Fruit fly (Drosophila melanogaster) whole organism, embryonic: ENCODE measurements around the gene Sc2.

Experiments
- CG10147 ChIP-seq: fragments of 200-800 bp; sonication (Bioruptor generic); optimal IDR thresholded peaks from 2 replicates; lab custom pipeline; 2019; ENCODE audit warnings: missing biosample characterization, mild to moderate bottlenecking, missing genetic modification characterization, moderate library complexity
- CG10431 ChIP-seq: fragments of 200-800 bp; sonication (Bioruptor generic); optimal IDR thresholded peaks from 3 replicates; lab custom pipeline; 2018; ENCODE audit warnings: missing biosample characterization, mild to moderate bottlenecking, missing genetic modification characterization
- CG12155 ChIP-seq: fragments of 200-800 bp; sonication (Bioruptor generic); optimal IDR thresholded peaks from 3 replicates; lab custom pipeline; 2016; ENCODE audit warnings: missing biosample characterization, missing genetic modification characterization
- CG12299 ChIP-seq: fragments of 200-800 bp; sonication (Bioruptor generic); optimal IDR thresholded peaks from 2 replicates; lab custom pipeline; 2018; ENCODE audit warnings: missing biosample characterization, mild to moderate bottlenecking, missing genetic modification characterization
- CG12744 ChIP-seq: fragments of 200-800 bp; sonication (Bioruptor generic); optimal IDR thresholded peaks from 2 replicates; lab custom pipeline; 2016; ENCODE audit warnings: missing biosample characterization, missing genetic modification characterization
- CG13123 ChIP-seq: fragments of 200-800 bp; sonication (Bioruptor generic); optimal IDR thresholded peaks from 2 replicates; lab custom pipeline; 2016; ENCODE audit warnings: missing biosample characterization, missing genetic modification characterization
- CG14014 ChIP-seq: fragments of 200-800 bp; sonication (Bioruptor generic); IDR thresholded peaks from 2 replicates; pipeline ENCODE4 v1.3.6; 2022; ENCODE audit warnings: missing biosample characterization, missing genetic modification characterization
- CG1603 ChIP-seq: fragments of 200-800 bp; sonication (Bioruptor generic); optimal IDR thresholded peaks from 2 replicates; lab custom pipeline; 2019; ENCODE audit warnings: missing biosample characterization, mild to moderate bottlenecking, missing genetic modification characterization, moderate library complexity
- CG17361 ChIP-seq: fragments of 200-800 bp; sonication (Bioruptor generic); IDR thresholded peaks from 3 replicates; pipeline ENCODE4 v1.3.6; 2022; ENCODE audit warnings: missing biosample characterization, missing genetic modification characterization
- CG18262 ChIP-seq: fragments of 200-800 bp; optimal IDR thresholded peaks from 3 replicates; lab custom pipeline; 2019; ENCODE audit warnings: missing biosample characterization, mild to moderate bottlenecking, missing genetic modification characterization, moderate library complexity
- CG18619 ChIP-seq: fragments of 200-800 bp; sonication (Bioruptor generic); optimal IDR thresholded peaks from 3 replicates; lab custom pipeline; 2017; ENCODE audit warnings: missing biosample characterization, mild to moderate bottlenecking, missing genetic modification characterization
- CG2712 ChIP-seq: fragments of 200-800 bp; optimal IDR thresholded peaks from 3 replicates; lab custom pipeline; 2019; ENCODE audit warnings: missing biosample characterization, mild to moderate bottlenecking, missing genetic modification characterization, moderate library complexity
- CG30020 ChIP-seq: fragments of 200-800 bp; optimal IDR thresholded peaks from 2 replicates; lab custom pipeline; 2019; ENCODE audit warnings: missing biosample characterization, mild to moderate bottlenecking, missing genetic modification characterization, moderate library complexity
- CG3065 ChIP-seq: fragments of 200-800 bp; sonication (Bioruptor generic); optimal IDR thresholded peaks from 2 replicates; lab custom pipeline; 2016; ENCODE audit warnings: missing biosample characterization, missing genetic modification characterization
- CG3163 ChIP-seq: fragments of 200-800 bp; sonication (Bioruptor generic); optimal IDR thresholded peaks from 3 replicates; lab custom pipeline; 2016; ENCODE audit warnings: missing biosample characterization, missing genetic modification characterization
- CG32767 ChIP-seq: fragments of 200-800 bp; sonication (Bioruptor generic); IDR thresholded peaks from 2 replicates; pipeline ENCODE4 v1.3.6; 2022; ENCODE audit warnings: missing biosample characterization, missing genetic modification characterization
- CG3281 ChIP-seq: fragments of 200-800 bp; sonication (Bioruptor generic); optimal IDR thresholded peaks from 3 replicates; lab custom pipeline; 2017; ENCODE audit warnings: missing biosample characterization, mild to moderate bottlenecking, missing genetic modification characterization
- CG3407 ChIP-seq: fragments of 200-800 bp; sonication (Bioruptor generic); optimal IDR thresholded peaks from 2 replicates; lab custom pipeline; 2018; ENCODE audit warnings: missing biosample characterization, mild to moderate bottlenecking, missing genetic modification characterization
- CG3847 ChIP-seq: fragments of 200-800 bp; sonication (Bioruptor generic); IDR thresholded peaks from 2 replicates; pipeline ENCODE4 v1.3.6; 2022; ENCODE audit warnings: missing biosample characterization, missing genetic modification characterization
- CG4360 ChIP-seq: fragments of 200-800 bp; sonication (Bioruptor generic); IDR thresholded peaks from 2 replicates; pipeline ENCODE4 v1.3.6; 2022; ENCODE audit warnings: missing biosample characterization, missing genetic modification characterization
- CG4404 ChIP-seq: fragments of 200-800 bp; sonication (Bioruptor generic); IDR thresholded peaks from 2 replicates; pipeline ENCODE4 v1.3.6; 2022; ENCODE audit warnings: missing biosample characterization, missing genetic modification characterization
- CG6689 ChIP-seq: fragments of 200-800 bp; sonication (Bioruptor generic); IDR thresholded peaks from 2 replicates; pipeline ENCODE4 v1.3.6; 2022; ENCODE audit warnings: missing biosample characterization, missing genetic modification characterization
- CG6791 ChIP-seq: fragments of 200-800 bp; sonication (Bioruptor generic); IDR thresholded peaks from 3 replicates; pipeline ENCODE4 v1.3.6; 2022; ENCODE audit warnings: missing biosample characterization, missing genetic modification characterization; ENCODE audit not compliant: partially characterized antibody
- CG7271 ChIP-seq: fragments of 200-800 bp; sonication (Bioruptor generic); optimal IDR thresholded peaks from 2 replicates; lab custom pipeline; 2018; ENCODE audit warnings: missing biosample characterization, mild to moderate bottlenecking, missing genetic modification characterization, moderate library complexity
- CG8359 ChIP-seq: fragments of 200-800 bp; sonication (Bioruptor generic); optimal IDR thresholded peaks from 2 replicates; lab custom pipeline; 2017; ENCODE audit warnings: missing biosample characterization, mild to moderate bottlenecking, missing genetic modification characterization, borderline replicate concordance
- CG9215 ChIP-seq: fragments of 200-800 bp; sonication (Bioruptor generic); IDR thresholded peaks from 2 replicates; pipeline ENCODE4 v1.3.6; 2022; ENCODE audit warnings: missing biosample characterization, missing genetic modification characterization
- Camta ChIP-seq: fragments of 200-800 bp; sonication (Bioruptor generic); optimal IDR thresholded peaks from 2 replicates; lab custom pipeline; 2016; ENCODE audit warnings: missing biosample characterization, missing genetic modification characterization
- Chrac-16 ChIP-seq: fragments of 200-800 bp; sonication (Bioruptor generic); optimal IDR thresholded peaks from 3 replicates; lab custom pipeline; 2016; ENCODE audit warnings: missing biosample characterization, missing genetic modification characterization
- Dip3 ChIP-seq: fragments of 200-800 bp; sonication (Bioruptor generic); optimal IDR thresholded peaks from 3 replicates; lab custom pipeline; 2016; ENCODE audit warnings: missing biosample characterization, missing genetic modification characterization
- Dp ChIP-seq: fragments of 200-800 bp; sonication (Bioruptor generic); optimal IDR thresholded peaks from 2 replicates; lab custom pipeline; 2018; ENCODE audit warnings: missing biosample characterization, mild to moderate bottlenecking, missing genetic modification characterization, moderate library complexity
- Dref ChIP-seq: fragments of 200-800 bp; sonication (Bioruptor generic); IDR thresholded peaks from 2 replicates; pipeline ENCODE4 v1.3.6; 2022; ENCODE audit warnings: missing biosample characterization, missing genetic modification characterization
- Fer2 ChIP-seq: fragments of 200-800 bp; sonication (Bioruptor generic); optimal IDR thresholded peaks from 2 replicates; lab custom pipeline; 2018; ENCODE audit warnings: missing biosample characterization, mild to moderate bottlenecking, missing genetic modification characterization, moderate library complexity
- H2.0 ChIP-seq: fragments of 200-800 bp; sonication (Bioruptor generic); IDR thresholded peaks from 2 replicates; pipeline ENCODE4 v1.3.6; 2022; ENCODE audit warnings: missing biosample characterization, missing genetic modification characterization
- HLH4C ChIP-seq: fragments of 200-800 bp; sonication (Bioruptor generic); IDR thresholded peaks from 3 replicates; pipeline ENCODE4 v1.3.6; 2022; ENCODE audit warnings: missing biosample characterization, missing genetic modification characterization; ENCODE audit not compliant: partially characterized antibody
- Hmr ChIP-seq: fragments of 200-800 bp; sonication (Bioruptor generic); optimal IDR thresholded peaks from 3 replicates; lab custom pipeline; 2017; ENCODE audit warnings: mild to moderate bottlenecking, missing biosample characterization, missing genetic modification reagents, missing genetic modification characterization
- Hr78 ChIP-seq, 2 experiments: fragments of 200-800 bp in 1 of 2; fragments of >200 bp in 1 of 2; sonication (Bioruptor generic) in 1 of 2; optimal IDR thresholded peaks; 2 replicates each; lab custom pipeline; 2017 to 2019; ENCODE audit warnings: missing biosample characterization in 2 of 2, missing genetic modification characterization in 2 of 2, mild to moderate bottlenecking in 1 of 2, moderate library complexity in 1 of 2
- Neu2 ChIP-seq: fragments of 200-800 bp; sonication (Bioruptor generic); optimal IDR thresholded peaks from 3 replicates; lab custom pipeline; 2016; ENCODE audit warnings: missing biosample characterization, missing genetic modification characterization, borderline replicate concordance
- Pdp1 ChIP-seq, 2 experiments: fragments of 200-800 bp; sonication (Bioruptor generic); optimal IDR thresholded peaks; 3 replicates each; lab custom pipeline; 2016; ENCODE audit warnings: missing biosample characterization in 2 of 2, missing genetic modification characterization in 2 of 2, mild to moderate bottlenecking in 1 of 2, moderate library complexity in 1 of 2
- Xbp1 ChIP-seq: fragments of 200-800 bp; sonication (Bioruptor generic); optimal IDR thresholded peaks from 3 replicates; lab custom pipeline; 2016; ENCODE audit warnings: missing biosample characterization, mild to moderate bottlenecking, missing genetic modification characterization
- aop ChIP-seq: fragments of 200-800 bp; sonication (Bioruptor generic); IDR thresholded peaks from 2 replicates; pipeline ENCODE4 v1.3.6; 2022; ENCODE audit warnings: missing biosample characterization, missing genetic modification characterization
- ase ChIP-seq: fragments of 200-800 bp; sonication (Bioruptor generic); IDR thresholded peaks from 3 replicates; pipeline ENCODE4 v1.3.6; 2022; ENCODE audit warnings: missing biosample characterization, missing genetic modification characterization
- bcd ChIP-seq: fragments of 200-800 bp; sonication (Bioruptor generic); optimal IDR thresholded peaks from 2 replicates; lab custom pipeline; 2017; ENCODE audit warnings: missing biosample characterization, mild to moderate bottlenecking, missing genetic modification characterization
- dysf ChIP-seq: fragments of 200-800 bp; sonication (Bioruptor generic); IDR thresholded peaks from 3 replicates; pipeline ENCODE4 v1.3.6; 2022; ENCODE audit warnings: missing biosample characterization, missing genetic modification characterization
- fd3F ChIP-seq: fragments of 200-800 bp; sonication (Bioruptor generic); optimal IDR thresholded peaks from 2 replicates; lab custom pipeline; 2018; ENCODE audit warnings: missing biosample characterization, mild to moderate bottlenecking, missing genetic modification characterization, moderate library complexity
- grau ChIP-seq: fragments of 200-800 bp; optimal IDR thresholded peaks from 3 replicates; lab custom pipeline; 2019; ENCODE audit warnings: missing biosample characterization, mild to moderate bottlenecking, missing genetic modification characterization, moderate library complexity
- lola ChIP-seq, 3 experiments: fragments of >200 bp in 2 of 3; fragments of 200-800 bp in 1 of 3; sonication (Bioruptor generic) in 1 of 3; optimal IDR thresholded peaks; 2 replicates each; lab custom pipeline; 2017 to 2019; ENCODE audit warnings: missing biosample characterization in 3 of 3, missing genetic modification characterization in 3 of 3, mild to moderate bottlenecking in 1 of 3, moderate library complexity in 1 of 3
- nerfin-1 ChIP-seq: fragments of 200-800 bp; sonication (Bioruptor generic); optimal IDR thresholded peaks from 3 replicates; lab custom pipeline; 2019; ENCODE audit warnings: missing biosample characterization, mild to moderate bottlenecking, missing genetic modification characterization, moderate library complexity
- phol ChIP-seq: fragments of 200-800 bp; sonication (Bioruptor generic); optimal IDR thresholded peaks from 3 replicates; lab custom pipeline; 2018; ENCODE audit warnings: missing biosample characterization, mild to moderate bottlenecking, missing genetic modification characterization, moderate library complexity
- sisA ChIP-seq: fragments of 200-800 bp; sonication (Bioruptor generic); IDR thresholded peaks from 2 replicates; pipeline ENCODE4 v1.3.6; 2022; ENCODE audit warnings: missing biosample characterization, missing genetic modification characterization
- stc ChIP-seq: fragments of 200-800 bp; sonication (Bioruptor generic); IDR thresholded peaks from 2 replicates; pipeline ENCODE4 v1.3.6; 2022; ENCODE audit warnings: missing biosample characterization, missing genetic modification characterization

The Sc2 gene

dm6 chr3L:3868014-3868413 lies 35.3 kb upstream of the Sc2 start (continued):
- TF ChIP-seq lola (GFP tag; optimal IDR thresholded peaks at IDR 0.05; lab: Kevin White, UChicago) (peak in 1 of 3 experiments; percentile 60), CG9215 (no peak), CG4404 (peak; percentile 63), CG3065 (GFP tag; lab: Kevin White, UChicago) (no peak), CG3281 (GFP tag; lab: Kevin White, UChicago) (no peak), HLH4C (GFP tag; lab: Robert Waterston, UW) (no peak), Neu2 (no peak), CG3847 (GFP tag; lab: Robert Waterston, UW) (no peak), CG18262 (tag; lab: Kevin White, UChicago) (peak; percentile 48), Camta (no peak), CG18619 (GFP tag; lab: Kevin White, UChicago) (no peak), CG10431 (no peak), CG12155 (no peak), fd3F (GFP tag; lab: Kevin White, UChicago) (no peak), sisA (GFP tag; lab: Robert Waterston, UW) (peak; percentile 44), Hmr (GFP tag; lab: Kevin White, UChicago) (no peak), CG17361 (GFP tag; lab: Robert Waterston, UW) (peak; percentile 47; the same call in 2 of the 3 replicates), grau (tag; lab: Kevin White, UChicago) (peak; percentile 8), CG1603 (tag; lab: Kevin White, UChicago) (peak; percentile 50), CG12299 (tag; lab: Kevin White, UChicago) (no peak), CG3407 (no peak), CG2712 (tag; lab: Kevin White, UChicago) (peak; percentile 69), CG12744 (GFP tag; lab: Kevin White, UChicago) (no peak), Chrac-16 (GFP tag; lab: Kevin White, UChicago) (peak; percentile 30), CG3163 (GFP tag; lab: Kevin White, UChicago) (no peak), Pdp1 (GFP tag; optimal IDR thresholded peaks at IDR 0.05; lab: Kevin White, UChicago) (peak in 1 of 2 experiments; percentile 9), CG10147 (no peak), Hr78 (GFP tag; optimal IDR thresholded peaks at IDR 0.05; lab: Kevin White, UChicago) (no peak), CG32767 (0 out of 2 replicates have a peak, but pooled peaks have one; percentile 15), Dref (GFP tag; lab: Robert Waterston, UW) (no peak), Dip3 (GFP tag; lab: Kevin White, UChicago) (no peak), stc (GFP tag; lab: Robert Waterston, UW) (no peak), H2.0 (GFP tag; lab: Robert Waterston, UW) (0 out of 2 replicates have a peak, but pooled peaks have one; percentile 20), CG30020 (tag; lab: Kevin White, UChicago) (no peak), CG14014 (no peak), Xbp1 (no peak), nerfin-1 (tag; lab: Kevin White, UChicago) (no peak), CG13123 (no peak), Dp (GFP tag; lab: Kevin White, UChicago) (no peak), CG4360 (GFP tag; lab: Robert Waterston, UW) (peak; percentile 61; the same call in 1 of the 2 replicates), phol (tag; lab: Kevin White, UChicago) (peak; percentile 8), CG6791 (GFP tag; lab: Robert Waterston, UW) (no peak), dysf (GFP tag; lab: Robert Waterston, UW) (no peak), CG8359 (no peak), ase (GFP tag; lab: Robert Waterston, UW) (0 out of 3 replicates have a peak, but pooled peaks have one; percentile 37), bcd (GFP tag; lab: Kevin White, UChicago) (no peak), aop (GFP tag; lab: Robert Waterston, UW) (no peak), CG7271 (tag; lab: Kevin White, UChicago) (no peak), CG6689 (GFP tag; lab: Robert Waterston, UW) (peak; percentile 53), Fer2 (tag; lab: Kevin White, UChicago) (no peak)
